Comparison of ENCODE assay signal across 1 fruit fly cellular context in the genomic region with DNA sequence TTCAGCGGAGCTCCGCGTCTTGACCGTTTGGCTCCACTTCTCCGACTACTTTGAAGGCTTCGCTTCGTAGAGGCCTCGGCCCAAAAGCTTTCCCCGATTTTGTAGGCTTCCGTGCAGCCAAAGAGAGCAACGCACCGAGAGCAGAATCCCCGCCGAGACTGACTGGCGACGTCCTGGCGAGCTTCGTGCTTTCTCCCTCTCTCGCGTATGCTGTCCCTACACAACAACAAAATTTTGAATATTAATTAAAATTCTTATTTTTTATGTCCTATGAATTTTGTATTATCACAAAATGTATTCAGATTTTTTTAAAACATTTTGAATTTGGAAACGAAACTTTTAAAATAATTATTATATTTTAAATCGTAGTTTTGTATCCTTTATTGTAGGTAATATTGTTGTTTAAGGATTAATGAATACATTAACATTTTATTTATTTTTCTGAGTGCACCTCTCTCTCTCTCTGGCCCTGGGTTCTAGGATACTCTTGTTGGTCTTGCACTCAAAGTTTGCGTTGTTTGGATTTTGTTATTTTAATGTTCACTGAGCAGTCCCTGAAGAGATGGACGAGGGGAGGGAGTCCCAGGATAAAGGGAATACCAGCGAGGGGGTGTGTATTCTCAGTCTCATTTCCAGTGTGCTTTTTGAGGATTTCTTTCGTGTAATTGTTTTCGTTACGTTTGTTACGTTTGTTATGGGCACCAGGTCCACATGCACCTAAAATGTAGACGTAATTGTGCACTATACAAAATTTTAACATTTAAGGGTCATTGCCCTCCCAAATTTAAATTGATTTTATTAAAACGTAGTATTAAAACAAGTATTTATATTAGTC.
TF ChIP-seq lines count a peak whose summit lies in the region.

A gene (minus strand): TSS at position 51 of the 835 bp plus-strand sequence.

TF ChIP-seq in whole organism, embryonic, 481 proteins besides CTCF, POLR2A, EP300 and RAD21 (continued from another document):
- TF ChIP-seq CG6254 (GFP tag; optimal IDR thresholded peaks at IDR 0.05; lab: Kevin White, UChicago) (no peak), CG14050 (GFP tag; IDR thresholded peaks at IDR 0.05; lab: Robert Waterston, UW) (no peak), CG1024 (GFP tag; IDR thresholded peaks at IDR 0.05; lab: Robert Waterston, UW) (no peak), CG17385 (GFP tag; optimal IDR thresholded peaks at IDR 0.05; lab: Kevin White, UChicago) (peak; percentile 49), unpg (GFP tag; optimal IDR thresholded peaks at IDR 0.05; lab: Kevin White, UChicago) (peak; percentile 30), Ets65A (GFP tag; lab: Kevin White, UChicago) (peak; percentile 38), D19B (GFP tag; optimal IDR thresholded peaks at IDR 0.05; lab: Kevin White, UChicago) (no peak), Xbp1 (GFP tag; optimal IDR thresholded peaks at IDR 0.05; lab: Kevin White, UChicago) (no peak), BEAF-32 (GFP tag; optimal IDR thresholded peaks at IDR 0.05; lab: Kevin White, UChicago) (no peak), CG9609 (GFP tag; optimal IDR thresholded peaks at IDR 0.05; lab: Kevin White, UChicago) (no peak), wor (GFP tag; IDR thresholded peaks at IDR 0.05; lab: Robert Waterston, UW) (no peak), psq (GFP tag; optimal IDR thresholded peaks at IDR 0.05; lab: Kevin White, UChicago) (no peak), CG13775 (GFP tag; optimal IDR thresholded peaks at IDR 0.05; lab: Kevin White, UChicago) (no peak), Poxn (GFP tag; IDR thresholded peaks at IDR 0.05; lab: Robert Waterston, UW) (no peak), CG32532 (GFP tag; IDR thresholded peaks at IDR 0.05; lab: Robert Waterston, UW) (no peak), dimm (GFP tag; IDR thresholded peaks at IDR 0.05; lab: Robert Waterston, UW) (no peak), sna (GFP tag; IDR thresholded peaks at IDR 0.05; lab: Robert Waterston, UW; ENCODE audit: partially characterized antibody) (no peak), crol (GFP tag; IDR thresholded peaks at IDR 0.05; lab: Robert Waterston, UW) (peak; percentile 74), fru (optimal IDR thresholded peaks at IDR 0.05; lab: Kevin White, UChicago) (no peak), CG12104 (GFP tag; optimal IDR thresholded peaks at IDR 0.05; lab: Kevin White, UChicago) (no peak), dmrt99B (tag; optimal IDR thresholded peaks at IDR 0.05; lab: Kevin White, UChicago) (peak; percentile 49), CG7839 (tag; optimal IDR thresholded peaks at IDR 0.05; lab: Kevin White, UChicago) (peak; percentile 59), CG8765 (GFP tag; IDR thresholded peaks at IDR 0.05; lab: Robert Waterston, UW) (no peak), CG17829 (tag; optimal IDR thresholded peaks at IDR 0.05; lab: Kevin White, UChicago) (peak; percentile 8), nerfin-2 (GFP tag; IDR thresholded peaks at IDR 0.05; lab: Robert Waterston, UW; ENCODE audit: partially characterized antibody) (no peak), E2f1 (GFP tag; IDR thresholded peaks at IDR 0.05; lab: Robert Waterston, UW) (no peak), tap (tag; optimal IDR thresholded peaks at IDR 0.05; lab: Kevin White, UChicago) (peak; percentile 9), p53 (GFP tag; optimal IDR thresholded peaks at IDR 0.05; lab: Kevin White, UChicago) (no peak), sc (optimal IDR thresholded peaks at IDR 0.05; lab: Kevin White, UChicago) (no peak), sc (GFP tag; optimal IDR thresholded peaks at IDR 0.05; lab: Kevin White, UChicago) (no peak), lilli (GFP tag; optimal IDR thresholded peaks at IDR 0.05; lab: Kevin White, UChicago) (no peak), CG11560 (tag; IDR thresholded peaks at IDR 0.05; lab: Robert Waterston, UW) (no peak), CG18262 (tag; optimal IDR thresholded peaks at IDR 0.05; lab: Kevin White, UChicago) (no peak), NfI (GFP tag; optimal IDR thresholded peaks at IDR 0.05; lab: Kevin White, UChicago) (peak; percentile 10), shn (GFP tag; optimal IDR thresholded peaks at IDR 0.05; lab: Kevin White, UChicago) (no peak), CG13894 (tag; optimal IDR thresholded peaks at IDR 0.05; lab: Kevin White, UChicago) (peak; percentile 46), CrebB (tag; optimal IDR thresholded peaks at IDR 0.05; lab: Kevin White, UChicago) (no peak), CG11504 (tag; optimal IDR thresholded peaks at IDR 0.05; lab: Kevin White, UChicago) (peak; percentile 56), CG18011 (GFP tag; optimal IDR thresholded peaks at IDR 0.05; lab: Kevin White, UChicago) (no peak), usp (GFP tag; optimal IDR thresholded peaks at IDR 0.05; lab: Kevin White, UChicago) (no peak), CG6813 (GFP tag; optimal IDR thresholded peaks at IDR 0.05; lab: Kevin White, UChicago) (peak; percentile 4), Sry-δ (GFP tag; optimal IDR thresholded peaks at IDR 0.05; lab: Kevin White, UChicago) (no peak), HmgD (GFP tag; optimal IDR thresholded peaks at IDR 0.05; lab: Kevin White, UChicago) (no peak), Stat92E (GFP tag; optimal IDR thresholded peaks at IDR 0.05; lab: Kevin White, UChicago) (no peak), CG4730 (GFP tag; IDR thresholded peaks at IDR 0.05; lab: Robert Waterston, UW) (no peak), CG13123 (GFP tag; optimal IDR thresholded peaks at IDR 0.05; lab: Kevin White, UChicago) (no peak), zfh2 (GFP tag; optimal IDR thresholded peaks at IDR 0.05; lab: Kevin White, UChicago) (no peak), yki (optimal IDR thresholded peaks at IDR 0.05; lab: Kevin White, UChicago) (no peak), ranshi (GFP tag; IDR thresholded peaks at IDR 0.05; lab: Robert Waterston, UW) (no peak), CG10959 (GFP tag; IDR thresholded peaks at IDR 0.05; lab: Robert Waterston, UW) (no peak), Fer2 (tag; optimal IDR thresholded peaks at IDR 0.05; lab: Kevin White, UChicago) (no peak), CG9817 (tag; optimal IDR thresholded peaks at IDR 0.05; lab: Kevin White, UChicago) (no peak), CG9797 (GFP tag; optimal IDR thresholded peaks at IDR 0.05; lab: Kevin White, UChicago) (no peak), ab (GFP tag; optimal IDR thresholded peaks at IDR 0.05; lab: Kevin White, UChicago) (no peak), slou (GFP tag; optimal IDR thresholded peaks at IDR 0.05; lab: Kevin White, UChicago) (no peak), CG15479 (GFP tag; optimal IDR thresholded peaks at IDR 0.05; lab: Kevin White, UChicago) (no peak), peb (GFP tag; IDR thresholded peaks at IDR 0.05; lab: Robert Waterston, UW) (no peak), CG2116 (GFP tag; optimal IDR thresholded peaks at IDR 0.05; lab: Kevin White, UChicago) (no peak), ci (GFP tag; IDR thresholded peaks at IDR 0.05; lab: Robert Waterston, UW) (no peak), CG5245 (GFP tag; optimal IDR thresholded peaks at IDR 0.05; lab: Kevin White, UChicago) (no peak), ssp (GFP tag; IDR thresholded peaks at IDR 0.05; lab: Robert Waterston, UW) (no peak), Drgx (GFP tag; IDR thresholded peaks at IDR 0.05; lab: Robert Waterston, UW) (no peak), CG12236 (GFP tag; optimal IDR thresholded peaks at IDR 0.05; lab: Kevin White, UChicago) (no peak), schlank (tag; optimal IDR thresholded peaks at IDR 0.05; lab: Kevin White, UChicago) (no peak), CG12071 (GFP tag; optimal IDR thresholded peaks at IDR 0.05; lab: Kevin White, UChicago) (no peak), so (GFP tag; IDR thresholded peaks at IDR 0.05; lab: Robert Waterston, UW) (no peak), Meics (GFP tag; optimal IDR thresholded peaks at IDR 0.05; lab: Kevin White, UChicago) (peak; percentile 54), hth (optimal IDR thresholded peaks at IDR 0.05; lab: Kevin White, UChicago) (no peak), gt (GFP tag; IDR thresholded peaks at IDR 0.05; lab: Robert Waterston, UW) (no peak), CG34376 (GFP tag; optimal IDR thresholded peaks at IDR 0.05; lab: Kevin White, UChicago) (no peak), gsb-n (tag; optimal IDR thresholded peaks at IDR 0.05; lab: Kevin White, UChicago) (no peak), CG8924 (tag; optimal IDR thresholded peaks at IDR 0.05; lab: Kevin White, UChicago) (peak; percentile 53), ara (GFP tag; IDR thresholded peaks at IDR 0.05; lab: Robert Waterston, UW) (no peak), CG17186 (GFP tag; optimal IDR thresholded peaks at IDR 0.05; lab: Kevin White, UChicago) (no peak), ewg (GFP tag; optimal IDR thresholded peaks at IDR 0.05; lab: Kevin White, UChicago) (no peak), Blimp-1 (GFP tag; optimal IDR thresholded peaks at IDR 0.05; lab: Kevin White, UChicago) (no peak), slbo (GFP tag; IDR thresholded peaks at IDR 0.05; lab: Robert Waterston, UW) (peak; percentile 44; the same call in 1 of the 2 replicates), en (GFP tag; optimal IDR thresholded peaks at IDR 0.05; lab: Kevin White, UChicago) (no peak), Mad (GFP tag; optimal IDR thresholded peaks at IDR 0.05; lab: Kevin White, UChicago) (no peak), Lhr (GFP tag; optimal IDR thresholded peaks at IDR 0.05; lab: Kevin White, UChicago) (no peak), CG15269 (tag; optimal IDR thresholded peaks at IDR 0.05; lab: Kevin White, UChicago) (peak; percentile 73), corto (GFP tag; optimal IDR thresholded peaks at IDR 0.05; lab: Kevin White, UChicago) (no peak), lbe (GFP tag; optimal IDR thresholded peaks at IDR 0.05; lab: Kevin White, UChicago) (no peak), CG1529 (GFP tag; optimal IDR thresholded peaks at IDR 0.05; lab: Kevin White, UChicago) (no peak), kay (GFP tag; optimal IDR thresholded peaks at IDR 0.05; lab: Kevin White, UChicago) (no peak), Mrtf (GFP tag; IDR thresholded peaks at IDR 0.05; lab: Robert Waterston, UW) (no peak), wek (GFP tag; optimal IDR thresholded peaks at IDR 0.05; lab: Kevin White, UChicago) (no peak), CG30403 (GFP tag; optimal IDR thresholded peaks at IDR 0.05; lab: Kevin White, UChicago) (no peak), ATbp (GFP tag; optimal IDR thresholded peaks at IDR 0.05; lab: Kevin White, UChicago) (no peak), tll (GFP tag; optimal IDR thresholded peaks at IDR 0.05; lab: Kevin White, UChicago) (no peak), Neu2 (GFP tag; optimal IDR thresholded peaks at IDR 0.05; lab: Kevin White, UChicago; ENCODE audit: borderline replicate concordance) (no peak), emc (GFP tag; optimal IDR thresholded peaks at IDR 0.05; lab: Kevin White, UChicago) (no peak), crc (GFP tag; optimal IDR thresholded peaks at IDR 0.05; lab: Kevin White, UChicago) (no peak), stwl (tag; optimal IDR thresholded peaks at IDR 0.05; lab: Kevin White, UChicago) (no peak)
